Worm (Caenorhabditis elegans) whole organism, L4 larva: ENCODE results near the gene ZK546.2.
A peak's percentile ranks its signal among the peaks of the same experiment; 100 is the strongest.

Experiments used
- D1046.2 ChIP-seq: fragments of 200-800 bp; sonication (Bioruptor generic); IDR thresholded peaks from 2 replicates; pipeline ENCODE4 v1.3.6; 2022; ENCODE audit warnings: missing genetic modification characterization, missing compliant biosample characterization
- Y48G9A.11 ChIP-seq: fragments of 200-800 bp; sonication (Bioruptor generic); IDR thresholded peaks from 2 replicates; pipeline ENCODE4 v1.3.6; 2022; ENCODE audit warnings: missing genetic modification reagents, missing genetic modification characterization, missing compliant biosample characterization
- Y75B8A.6 ChIP-seq: fragments of 200-800 bp; sonication (Bioruptor generic); IDR thresholded peaks from 2 replicates; pipeline ENCODE4 v1.3.6; 2022; ENCODE audit warnings: missing genetic modification reagents, missing genetic modification characterization, missing compliant biosample characterization
- ZK337.2 ChIP-seq: fragments of 200-800 bp; sonication (Bioruptor generic); IDR thresholded peaks from 2 replicates; pipeline ENCODE4 v1.3.6; 2022; ENCODE audit warnings: missing genetic modification reagents, missing genetic modification characterization, missing compliant biosample characterization
- ZK546.5 ChIP-seq, 2 experiments: sonication (generic microtip); optimal IDR thresholded peaks; 2 replicates each; lab custom pipeline; 2017; ENCODE audit warnings: missing biosample characterization in 2 of 2, missing genetic modification characterization in 2 of 2
- aha-1 ChIP-seq: fragments of 150-350 bp; peaks from one replicate; lab custom pipeline; 2014; ENCODE audit warnings: missing biosample characterization, missing genetic modification characterization
- ama-1 ChIP-seq: fragments of 150-350 bp; optimal IDR thresholded peaks from 2 replicates; lab custom pipeline; 2014; ENCODE audit warnings: inconsistent platforms, mixed read lengths
- ceh-20 ChIP-seq: fragments of 200-800 bp; sonication (Bioruptor generic); IDR thresholded peaks from 2 replicates; pipeline ENCODE4 v1.3.6; 2022; ENCODE audit warnings: missing genetic modification reagents, missing genetic modification characterization, missing compliant biosample characterization
- ceh-28 ChIP-seq: fragments of 150-350 bp; optimal IDR thresholded peaks from 2 replicates; lab custom pipeline; 2014; ENCODE audit warnings: missing biosample characterization, missing genetic modification reagents, missing genetic modification characterization
- ceh-62 ChIP-seq: sonication (generic microtip); optimal IDR thresholded peaks from 2 replicates; lab custom pipeline; 2017; ENCODE audit warnings: missing biosample characterization, missing genetic modification characterization
- ctbp-1 ChIP-seq: fragments of 200-800 bp; sonication (Bioruptor generic); IDR thresholded peaks from 2 replicates; pipeline ENCODE4 v1.3.6; 2022; ENCODE audit warnings: missing genetic modification reagents, missing genetic modification characterization, missing compliant biosample characterization
- daf-12 ChIP-seq: fragments of 150-350 bp; optimal IDR thresholded peaks from 2 replicates; lab custom pipeline; 2014; ENCODE audit warnings: missing biosample characterization, missing genetic modification reagents, missing genetic modification characterization
- daf-16 ChIP-seq, 3 experiments: sonication (generic microtip); optimal IDR thresholded peaks; 2 replicates each; lab custom pipeline; 2016 to 2017; ENCODE audit warnings: missing genetic modification characterization in 3 of 3, missing genetic modification reagents in 3 of 3, mild to moderate bottlenecking in 2 of 3, missing compliant biosample characterization in 2 of 3, missing biosample characterization in 1 of 3, moderate library complexity in 1 of 3
- daf-19 ChIP-seq: fragments of 200-800 bp; sonication (Bioruptor generic); conservative IDR thresholded peaks from 2 replicates; pipeline ENCODE4 v1.3.6; 2022; ENCODE audit warnings: missing genetic modification characterization, missing compliant biosample characterization
- dpl-1 ChIP-seq: fragments of 150-350 bp; optimal IDR thresholded peaks from 2 replicates; lab custom pipeline; 2014; ENCODE audit warnings: missing biosample characterization, missing genetic modification reagents, missing genetic modification characterization
- duxl-1 ChIP-seq: sonication (generic microtip); optimal IDR thresholded peaks from 2 replicates; lab custom pipeline; 2016; ENCODE audit warnings: mild to moderate bottlenecking, missing genetic modification characterization, moderate library complexity, missing compliant biosample characterization; ENCODE audit not compliant: poor library complexity
- dve-1 ChIP-seq: sonication (generic microtip); optimal IDR thresholded peaks from 2 replicates; lab custom pipeline; 2017; ENCODE audit warnings: antibody characterized with exemption, mild to moderate bottlenecking, missing genetic modification characterization, missing compliant biosample characterization; ENCODE audit not compliant: insufficient read depth
- gei-8 ChIP-seq: fragments of 200-800 bp; sonication (Bioruptor generic); optimal IDR thresholded peaks from 2 replicates; lab custom pipeline; 2018; ENCODE audit warnings: mild to moderate bottlenecking, missing genetic modification characterization, missing compliant biosample characterization
- hlh-11 ChIP-seq: fragments of 200-800 bp; sonication (Bioruptor generic); optimal IDR thresholded peaks from 2 replicates; lab custom pipeline; 2018; ENCODE audit warnings: mild to moderate bottlenecking, missing genetic modification characterization, missing compliant biosample characterization
- jun-1 ChIP-seq: fragments of 150-350 bp; optimal IDR thresholded peaks from 2 replicates; lab custom pipeline; 2014; ENCODE audit warnings: missing biosample characterization, missing genetic modification reagents, missing genetic modification characterization
- lim-7 ChIP-seq: fragments of 200-800 bp; sonication (Bioruptor generic); IDR thresholded peaks from 2 replicates; pipeline ENCODE4 v1.3.6; 2022; ENCODE audit warnings: missing genetic modification characterization, missing compliant biosample characterization
- lin-1 ChIP-seq: fragments of 200-800 bp; sonication (Bioruptor generic); IDR thresholded peaks from 2 replicates; pipeline ENCODE4 v1.3.6; 2022; ENCODE audit warnings: missing genetic modification reagents, missing genetic modification characterization, missing compliant biosample characterization
- lin-38 ChIP-seq: fragments of 200-800 bp; sonication (Bioruptor generic); IDR thresholded peaks from 2 replicates; pipeline ENCODE4 v1.3.6; 2022; ENCODE audit warnings: missing genetic modification reagents, missing genetic modification characterization, missing compliant biosample characterization
- lsy-2 ChIP-seq, 2 experiments: fragments of 150-350 bp in 1 of 2; sonication (generic microtip) in 1 of 2; optimal IDR thresholded peaks; 2 replicates each; lab custom pipeline; 2014 to 2017; ENCODE audit warnings: missing biosample characterization in 2 of 2, missing genetic modification characterization in 2 of 2
- madf-9 ChIP-seq: fragments of 200-800 bp; sonication (Bioruptor generic); conservative IDR thresholded peaks from 2 replicates; pipeline ENCODE4 v1.3.6; 2022; ENCODE audit warnings: missing genetic modification reagents, missing genetic modification characterization, missing compliant biosample characterization
- mep-1 ChIP-seq: fragments of 150-350 bp; sonication (generic microtip); optimal IDR thresholded peaks from 3 replicates; lab custom pipeline; 2014; ENCODE audit warnings: missing biosample characterization, missing genetic modification characterization
- mxl-3 ChIP-seq: fragments of 200-800 bp; sonication (Bioruptor generic); optimal IDR thresholded peaks from 2 replicates; lab custom pipeline; 2018; ENCODE audit warnings: mild to moderate bottlenecking, missing genetic modification characterization, missing compliant biosample characterization
- nhr-10 ChIP-seq: fragments of 150-350 bp; optimal IDR thresholded peaks from 2 replicates; lab custom pipeline; 2014; ENCODE audit warnings: missing biosample characterization, missing genetic modification characterization
- nhr-102 ChIP-seq: sonication (generic microtip); optimal IDR thresholded peaks from 2 replicates; lab custom pipeline; 2016; ENCODE audit warnings: mild to moderate bottlenecking, missing genetic modification characterization, moderate library complexity, missing compliant biosample characterization
- nhr-11 ChIP-seq: fragments of 150-350 bp; optimal IDR thresholded peaks from 2 replicates; lab custom pipeline; 2014; ENCODE audit warnings: missing biosample characterization, missing genetic modification characterization
- nhr-25 ChIP-seq: sonication (generic microtip); optimal IDR thresholded peaks from 2 replicates; lab custom pipeline; 2017; ENCODE audit warnings: missing genetic modification characterization, mild to moderate bottlenecking, missing compliant biosample characterization, antibody characterized with exemption, moderate library complexity, borderline replicate concordance; ENCODE audit not compliant: insufficient read depth
- nhr-28 ChIP-seq: fragments of 150-350 bp; optimal IDR thresholded peaks from 2 replicates; lab custom pipeline; 2014; ENCODE audit warnings: missing biosample characterization, missing genetic modification characterization
- nhr-48 ChIP-seq: sonication (generic microtip); optimal IDR thresholded peaks from 2 replicates; lab custom pipeline; 2016; ENCODE audit warnings: mild to moderate bottlenecking, missing genetic modification characterization, missing compliant biosample characterization
- nhr-77 ChIP-seq: fragments of 150-350 bp; optimal IDR thresholded peaks from 2 replicates; lab custom pipeline; 2014; ENCODE audit warnings: missing biosample characterization, missing genetic modification characterization
- pha-4 ChIP-seq, 2 experiments: fragments of 150-350 bp in 1 of 2; fragments of 200-800 bp in 1 of 2; sonication (Bioruptor generic) in 1 of 2; IDR thresholded peaks in 1 of 2; optimal IDR thresholded peaks in 1 of 2; 2 replicates each; pipeline versions ENCODE4 v1.3.6 to Lab custom; 2014 to 2022; ENCODE audit warnings: missing genetic modification characterization in 2 of 2, missing genetic modification reagents in 2 of 2, missing biosample characterization in 1 of 2, missing compliant biosample characterization in 1 of 2
- rbr-2 ChIP-seq: sonication (generic microtip); optimal IDR thresholded peaks from 2 replicates; lab custom pipeline; 2016; ENCODE audit warnings: missing genotype, missing genetic modification characterization, missing compliant biosample characterization
- saeg-2 ChIP-seq: fragments of 200-800 bp; sonication (Bioruptor generic); IDR thresholded peaks from 2 replicates; pipeline ENCODE4 v1.3.6; 2022; ENCODE audit warnings: missing genetic modification reagents, missing genetic modification characterization, missing compliant biosample characterization
- snpc-1.2 ChIP-seq: fragments of 200-800 bp; sonication (Bioruptor generic); IDR thresholded peaks from 2 replicates; pipeline ENCODE4 v1.3.6; 2022; ENCODE audit warnings: missing genetic modification reagents, missing genetic modification characterization, missing compliant biosample characterization
- snpc-4 ChIP-seq: fragments of 150-350 bp; optimal IDR thresholded peaks from 2 replicates; lab custom pipeline; 2014; ENCODE audit warnings: missing biosample characterization, missing genetic modification characterization
- spr-1 ChIP-seq: sonication (generic microtip); optimal IDR thresholded peaks from 2 replicates; lab custom pipeline; 2016; ENCODE audit warnings: mild to moderate bottlenecking, missing genetic modification characterization, missing compliant biosample characterization
- spr-3 ChIP-seq: fragments of 200-800 bp; sonication (Bioruptor generic); optimal IDR thresholded peaks from 2 replicates; lab custom pipeline; 2018; ENCODE audit warnings: mild to moderate bottlenecking, missing genetic modification characterization, missing compliant biosample characterization
- unc-39 ChIP-seq: sonication (generic microtip); optimal IDR thresholded peaks from 2 replicates; lab custom pipeline; 2017; ENCODE audit warnings: missing biosample characterization, missing genetic modification characterization
- unc-62 ChIP-seq, 3 experiments: fragments of 150-350 bp in 1 of 3; sonication (generic microtip); optimal IDR thresholded peaks in 2 of 3; peaks in 1 of 3; 1 replicate in 1 of 3; 2 replicates in 2 of 3; lab custom pipeline; 2014 to 2017; ENCODE audit warnings: missing biosample characterization in 3 of 3, missing genetic modification characterization in 3 of 3, missing genetic modification reagents in 3 of 3, missing genotype in 1 of 3
- zag-1 ChIP-seq: fragments of 150-350 bp; optimal IDR thresholded peaks from 2 replicates; lab custom pipeline; 2014; ENCODE audit warnings: missing biosample characterization, missing genetic modification characterization
- zfp-2 ChIP-seq: sonication (generic microtip); optimal IDR thresholded peaks from 2 replicates; lab custom pipeline; 2016; ENCODE audit warnings: mild to moderate bottlenecking, missing genetic modification characterization, missing compliant biosample characterization
- zfp-3 ChIP-seq: fragments of 200-800 bp; sonication (Bioruptor generic); conservative IDR thresholded peaks from 2 replicates; pipeline ENCODE4 v1.3.6; 2022; ENCODE audit warnings: missing genetic modification reagents, missing genetic modification characterization, missing compliant biosample characterization

ZK546.2 gene

ce11 chrII:4954099-4954959, 8.5 kb downstream of the ZK546.2 start:
- TF ChIP-seq lin-38 (GFP tag; lab: Robert Waterston, UW) (peak; percentile 54), aha-1 (tag; lab: Kevin White, UChicago) (peak; percentile 94), pha-4 (GFP tag; IDR thresholded peaks at IDR 0.05; lab: Robert Waterston, UW) (no peak), pha-4 (tag; optimal IDR thresholded peaks at IDR 0.05; lab: Kevin White, UChicago) (no peak), lsy-2 (tag; optimal IDR thresholded peaks at IDR 0.05; lab: Kevin White, UChicago) (no peak), nhr-102 (tag; lab: Kevin White, UChicago) (no peak), unc-62 (GFP tag; optimal IDR thresholded peaks at IDR 0.05 in 1 of 2; lab: Kevin White, UChicago) (peak in 1 of 2 experiments; percentile 62), unc-62 (tag; optimal IDR thresholded peaks at IDR 0.05; lab: Kevin White, UChicago) (no peak), snpc-1.2 (peak; percentile 25; the same call in 1 of the 2 replicates)

- no peak for TF ChIP-seq pha-4 (GFP tag; IDR thresholded peaks at IDR 0.05; lab: Robert Waterston, UW)
- no peak for TF ChIP-seq pha-4 (tag; optimal IDR thresholded peaks at IDR 0.05; lab: Kevin White, UChicago)
- no peak for TF ChIP-seq nhr-48 (tag; lab: Kevin White, UChicago)
- no peak for TF ChIP-seq nhr-25
- no peak for TF ChIP-seq lim-7 (GFP tag; lab: Robert Waterston, UW)
- TF ChIP-seq zfp-3 (GFP tag; lab: Robert Waterston, UW), result no peak
- TF ChIP-seq ceh-62 (tag; lab: Kevin White, UChicago), result no peak
- TF ChIP-seq dve-1, result peak; percentile 66
- peak; percentile 12 for TF ChIP-seq mxl-3
- TF ChIP-seq Y48G9A.11 (GFP tag; lab: Robert Waterston, UW), result 0 out of 2 replicates have a peak, but pooled peaks have one; percentile 19
- no peak for TF ChIP-seq zag-1 (tag; lab: Kevin White, UChicago)
- TF ChIP-seq duxl-1 (tag; lab: Kevin White, UChicago), result no peak
- peak; percentile 67 for TF ChIP-seq dpl-1 (GFP tag; lab: Kevin White, UChicago)
- no peak for TF ChIP-seq spr-1 (tag; lab: Kevin White, UChicago)
- no peak for TF ChIP-seq gei-8 (GFP tag; lab: Kevin White, UChicago)
- peak; percentile 2 for TF ChIP-seq rbr-2 (tag; lab: Kevin White, UChicago)
- TF ChIP-seq lin-1 (GFP tag; lab: Robert Waterston, UW), result no peak
- TF ChIP-seq ceh-20 (GFP tag; lab: Robert Waterston, UW), result no peak
- no peak for TF ChIP-seq zfp-2 (tag; lab: Kevin White, UChicago)
- TF ChIP-seq nhr-10 (tag; lab: Kevin White, UChicago), result no peak
- no peak for TF ChIP-seq ceh-28 (tag; lab: Kevin White, UChicago)
- no peak for TF ChIP-seq ZK337.2 (GFP tag; lab: Robert Waterston, UW)
- peak; percentile 50 for TF ChIP-seq nhr-11 (tag; lab: Kevin White, UChicago)
- TF ChIP-seq snpc-4, result no peak
- TF ChIP-seq daf-16 (GFP tag; optimal IDR thresholded peaks at IDR 0.05; lab: Kevin White, UChicago), result no peak
- TF ChIP-seq daf-16 (tag; optimal IDR thresholded peaks at IDR 0.05; lab: Kevin White, UChicago), result peak; percentile 35
- TF ChIP-seq ama-1 (lab: Kevin White, UChicago), result peak; percentile 66
- peak; percentile 77 for TF ChIP-seq mep-1 (tag; lab: Kevin White, UChicago)
- no peak for TF ChIP-seq jun-1 (tag; lab: Kevin White, UChicago)
- TF ChIP-seq ZK546.5 (tag; optimal IDR thresholded peaks at IDR 0.05; lab: Kevin White, UChicago), result no peak
- TF ChIP-seq saeg-2 (GFP tag; lab: Robert Waterston, UW), result no peak
- TF ChIP-seq Y75B8A.6 (GFP tag; lab: Robert Waterston, UW), result no peak
- peak; percentile 35 for TF ChIP-seq hlh-11 (tag; lab: Kevin White, UChicago)
- TF ChIP-seq ctbp-1 (GFP tag; lab: Robert Waterston, UW), result no peak
- TF ChIP-seq nhr-77, result peak; percentile 73
- no peak for TF ChIP-seq spr-3
- TF ChIP-seq unc-39 (tag; lab: Kevin White, UChicago), result no peak
- TF ChIP-seq D1046.2 (GFP tag; lab: Robert Waterston, UW), result no peak
- no peak for TF ChIP-seq daf-19 (GFP tag; lab: Robert Waterston, UW)
- no peak for TF ChIP-seq daf-12 (tag; lab: Kevin White, UChicago)
- TF ChIP-seq madf-9, result no peak
- TF ChIP-seq nhr-28, result peak; percentile 62
Observed at ce11 chrII:4955353-4955752, 9.5 kb downstream of the ZK546.2 start, which contains the start of gene pbs-3. Gene pbs-3, minus strand, starts transcription at chrII:4955427.
